Fruit fly (Drosophila melanogaster): Measurements from ENCODE around the gene CG13699.

CG13699 gene

dm6 chr3L:18162174-18162690 lies at the start of gene CG13699:
TSS of gene CG13699 (minus strand) at chr3L:18162522.
- no peak for TF ChIP-seq Dll (optimal IDR thresholded peaks at IDR 0.05)
- TF ChIP-seq pan (optimal IDR thresholded peaks at IDR 0.05): no peak
- no peak for TF ChIP-seq psq (optimal IDR thresholded peaks at IDR 0.05)
- no peak for TF ChIP-seq CG8478 (optimal IDR thresholded peaks at IDR 0.05)
- TF ChIP-seq usp (GFP tag; optimal IDR thresholded peaks at IDR 0.05): no peak
- no peak for TF ChIP-seq EcR (GFP tag; optimal IDR thresholded peaks at IDR 0.05)

- no peak for TF ChIP-seq psq (optimal IDR thresholded peaks at IDR 0.05)
- no peak for TF ChIP-seq Dll (optimal IDR thresholded peaks at IDR 0.05)
- no peak for TF ChIP-seq usp (GFP tag; optimal IDR thresholded peaks at IDR 0.05)
Measured at dm6 chr3L:18205516-18205915, 43.2 kb upstream of the CG13699 start.

dm6 chr3L:18204366-18204765 lies 42.0 kb upstream of the CG13699 start:
- no peak for TF ChIP-seq CG8478 (optimal IDR thresholded peaks at IDR 0.05)
- no peak for TF ChIP-seq pan (optimal IDR thresholded peaks at IDR 0.05)

- TF ChIP-seq CG8478 (optimal IDR thresholded peaks at IDR 0.05) (no peak), pan (optimal IDR thresholded peaks at IDR 0.05) (no peak), psq (optimal IDR thresholded peaks at IDR 0.05) (no peak), Dll (optimal IDR thresholded peaks at IDR 0.05) (no peak), usp (GFP tag; optimal IDR thresholded peaks at IDR 0.05) (no peak), EcR (GFP tag; optimal IDR thresholded peaks at IDR 0.05) (no peak)
Measured at dm6 chr3L:18203949-18204348, 41.6 kb upstream of the CG13699 start.

- TF ChIP-seq pan (optimal IDR thresholded peaks at IDR 0.05): no peak
- no peak for TF ChIP-seq EcR (GFP tag; optimal IDR thresholded peaks at IDR 0.05)
- no peak for TF ChIP-seq usp (GFP tag; optimal IDR thresholded peaks at IDR 0.05)
- no peak for TF ChIP-seq Dll (optimal IDR thresholded peaks at IDR 0.05)
- TF ChIP-seq psq (optimal IDR thresholded peaks at IDR 0.05): no peak
- no peak for TF ChIP-seq CG8478 (optimal IDR thresholded peaks at IDR 0.05)
Measured at dm6 chr3L:18201194-18201593, 38.9 kb upstream of the CG13699 start, which contains the start of gene CG7320. TSS of gene CG7320 (plus strand) at chr3L:18201494.

dm6 chr3L:18200164-18200563 lies 37.8 kb upstream of the CG13699 start:
- TF ChIP-seq psq (optimal IDR thresholded peaks at IDR 0.05): no peak
- no peak for TF ChIP-seq pan (optimal IDR thresholded peaks at IDR 0.05)
- TF ChIP-seq Dll (optimal IDR thresholded peaks at IDR 0.05): no peak
- no peak for TF ChIP-seq usp (GFP tag; optimal IDR thresholded peaks at IDR 0.05)
- TF ChIP-seq CG8478 (optimal IDR thresholded peaks at IDR 0.05): no peak
- no peak for TF ChIP-seq EcR (GFP tag; optimal IDR thresholded peaks at IDR 0.05)

- TF ChIP-seq psq (optimal IDR thresholded peaks at IDR 0.05) (no peak), pan (optimal IDR thresholded peaks at IDR 0.05) (no peak), usp (GFP tag; optimal IDR thresholded peaks at IDR 0.05) (no peak), EcR (GFP tag; optimal IDR thresholded peaks at IDR 0.05) (no peak), CG8478 (optimal IDR thresholded peaks at IDR 0.05) (no peak), Dll (optimal IDR thresholded peaks at IDR 0.05) (no peak)
Measured at dm6 chr3L:18198749-18199148, 36.4 kb upstream of the CG13699 start.

- no peak for TF ChIP-seq usp (GFP tag; optimal IDR thresholded peaks at IDR 0.05)
Measured at dm6 chr3L:18198165-18198564, 35.8 kb upstream of the CG13699 start.

- TF ChIP-seq pan (optimal IDR thresholded peaks at IDR 0.05): no peak
- TF ChIP-seq Dll (optimal IDR thresholded peaks at IDR 0.05): peak; percentile 10
Measured at dm6 chr3L:18194998-18195604, 32.8 kb upstream of the CG13699 start.

- no peak for TF ChIP-seq CG8478 (optimal IDR thresholded peaks at IDR 0.05)
- no peak for TF ChIP-seq EcR (GFP tag; optimal IDR thresholded peaks at IDR 0.05)
- TF ChIP-seq psq (optimal IDR thresholded peaks at IDR 0.05): no peak
- TF ChIP-seq usp (GFP tag; optimal IDR thresholded peaks at IDR 0.05): no peak
- peak; percentile 73 for TF ChIP-seq pan (optimal IDR thresholded peaks at IDR 0.05)
- no peak for TF ChIP-seq Dll (optimal IDR thresholded peaks at IDR 0.05)
Measured at dm6 chr3L:18194323-18194996, 32.1 kb upstream of the CG13699 start.

dm6 chr3L:18193642-18194041 lies 31.3 kb upstream of the CG13699 start:
- TF ChIP-seq pan (optimal IDR thresholded peaks at IDR 0.05) (no peak), Dll (optimal IDR thresholded peaks at IDR 0.05) (no peak), psq (optimal IDR thresholded peaks at IDR 0.05) (no peak), CG8478 (optimal IDR thresholded peaks at IDR 0.05) (no peak), usp (GFP tag; optimal IDR thresholded peaks at IDR 0.05) (no peak), EcR (GFP tag; optimal IDR thresholded peaks at IDR 0.05) (no peak)

dm6 chr3L:18192858-18193478 lies 30.6 kb upstream of the CG13699 start:
- TF ChIP-seq Dll (optimal IDR thresholded peaks at IDR 0.05) (peak; percentile 33), psq (optimal IDR thresholded peaks at IDR 0.05) (no peak)

Data from whole organism.